Fruit fly (Drosophila melanogaster) whole organism, embryonic: Measurements from ENCODE around the gene Cka.

Experiments
- Adf1 ChIP-seq: fragments of 200-800 bp; sonication (Bioruptor generic); IDR thresholded peaks from 2 replicates; pipeline ENCODE4 v1.3.6; 2022; ENCODE audit warnings: missing biosample characterization, missing genetic modification characterization
- BEAF-32 ChIP-seq: fragments of 200-800 bp; sonication (Bioruptor generic); optimal IDR thresholded peaks from 3 replicates; lab custom pipeline; 2017; ENCODE audit warnings: missing biosample characterization, missing genetic modification characterization, mild to moderate bottlenecking, moderate library complexity, missing genetic modification reagents
- CG10543 ChIP-seq: fragments of 200-800 bp; sonication (Bioruptor generic); optimal IDR thresholded peaks from 3 replicates; lab custom pipeline; 2017; ENCODE audit warnings: missing biosample characterization, mild to moderate bottlenecking, missing genetic modification characterization, moderate library complexity
- CG11247 ChIP-seq: fragments of 200-800 bp; sonication (Bioruptor generic); IDR thresholded peaks from 2 replicates; pipeline ENCODE4 v1.3.6; 2022; ENCODE audit warnings: missing biosample characterization, missing genetic modification characterization
- CG12391 ChIP-seq: fragments of 200-800 bp; sonication (Bioruptor generic); optimal IDR thresholded peaks from 3 replicates; lab custom pipeline; 2018; ENCODE audit warnings: missing biosample characterization, mild to moderate bottlenecking, missing genetic modification characterization, moderate library complexity
- CG12769 ChIP-seq: fragments of 200-800 bp; sonication (Bioruptor generic); optimal IDR thresholded peaks from 2 replicates; lab custom pipeline; 2019; ENCODE audit warnings: missing biosample characterization, mild to moderate bottlenecking, missing genetic modification characterization, moderate library complexity
- CG14965 ChIP-seq: fragments of 200-800 bp; sonication (Bioruptor generic); optimal IDR thresholded peaks from 2 replicates; lab custom pipeline; 2016; ENCODE audit warnings: missing biosample characterization, missing genetic modification characterization, borderline replicate concordance
- CG15073 ChIP-seq: fragments of 200-800 bp; sonication (Bioruptor generic); optimal IDR thresholded peaks from 2 replicates; lab custom pipeline; 2016; ENCODE audit warnings: missing biosample characterization, missing genetic modification characterization
- CG1529 ChIP-seq: fragments of 200-800 bp; sonication (Bioruptor generic); optimal IDR thresholded peaks from 3 replicates; lab custom pipeline; 2018; ENCODE audit warnings: missing biosample characterization, missing genetic modification characterization
- CG15479 ChIP-seq: fragments of 200-800 bp; sonication (Bioruptor generic); optimal IDR thresholded peaks from 3 replicates; lab custom pipeline; 2019; ENCODE audit warnings: missing biosample characterization, mild to moderate bottlenecking, missing genetic modification characterization, moderate library complexity
- CG17829 ChIP-seq: fragments of 200-800 bp; optimal IDR thresholded peaks from 2 replicates; lab custom pipeline; 2019; ENCODE audit warnings: missing biosample characterization, mild to moderate bottlenecking, missing genetic modification characterization, moderate library complexity
- CG31224 ChIP-seq: fragments of 200-800 bp; sonication (Bioruptor generic); IDR thresholded peaks from 2 replicates; pipeline ENCODE4 v1.3.6; 2022; ENCODE audit warnings: missing biosample characterization, missing genetic modification characterization
- CG3163 ChIP-seq: fragments of 200-800 bp; sonication (Bioruptor generic); optimal IDR thresholded peaks from 3 replicates; lab custom pipeline; 2016; ENCODE audit warnings: missing biosample characterization, missing genetic modification characterization
- CG4730 ChIP-seq: fragments of 200-800 bp; sonication (Bioruptor generic); IDR thresholded peaks from 2 replicates; pipeline ENCODE4 v1.3.6; 2022; ENCODE audit warnings: missing biosample characterization, missing genetic modification characterization
- Camta ChIP-seq: fragments of 200-800 bp; sonication (Bioruptor generic); optimal IDR thresholded peaks from 2 replicates; lab custom pipeline; 2016; ENCODE audit warnings: missing biosample characterization, missing genetic modification characterization
- CkIIα-i1 ChIP-seq: fragments of 200-800 bp; sonication (Bioruptor generic); IDR thresholded peaks from 2 replicates; pipeline ENCODE4 v1.3.6; 2022; ENCODE audit warnings: missing biosample characterization, missing genetic modification characterization
- E2f1 ChIP-seq: fragments of 200-800 bp; sonication (Bioruptor generic); IDR thresholded peaks from 2 replicates; pipeline ENCODE4 v1.3.6; 2022; ENCODE audit warnings: missing biosample characterization, missing genetic modification characterization
- ERR ChIP-seq: fragments of 200-800 bp; sonication (Bioruptor generic); optimal IDR thresholded peaks from 2 replicates; lab custom pipeline; 2016; ENCODE audit warnings: missing biosample characterization, missing genetic modification characterization
- HHEX ChIP-seq: fragments of 200-800 bp; sonication (Bioruptor generic); optimal IDR thresholded peaks from 3 replicates; lab custom pipeline; 2017; ENCODE audit warnings: missing biosample characterization, mild to moderate bottlenecking, missing genetic modification characterization, missing genetic modification reagents
- HLH3B ChIP-seq: fragments of 200-800 bp; sonication (Bioruptor generic); IDR thresholded peaks from 2 replicates; pipeline ENCODE4 v1.3.6; 2022; ENCODE audit warnings: missing biosample characterization, missing genetic modification characterization
- HLHmδ ChIP-seq: fragments of 200-800 bp; sonication (Bioruptor generic); optimal IDR thresholded peaks from 2 replicates; lab custom pipeline; 2018; ENCODE audit warnings: missing biosample characterization, mild to moderate bottlenecking, missing genetic modification characterization, moderate library complexity
- Hand ChIP-seq: fragments of 200-800 bp; sonication (Bioruptor generic); optimal IDR thresholded peaks from 2 replicates; lab custom pipeline; 2017; ENCODE audit warnings: mild to moderate bottlenecking, missing biosample characterization, missing genetic modification reagents, missing genetic modification characterization
- HmgZ ChIP-seq: fragments of 200-800 bp; sonication (Bioruptor generic); optimal IDR thresholded peaks from 2 replicates; lab custom pipeline; 2018; ENCODE audit warnings: missing biosample characterization, mild to moderate bottlenecking, missing genetic modification characterization
- Myb ChIP-seq: fragments of 200-800 bp; sonication (Bioruptor generic); optimal IDR thresholded peaks from 2 replicates; lab custom pipeline; 2016; ENCODE audit warnings: missing biosample characterization, missing genetic modification characterization
- NC2β ChIP-seq: fragments of 200-800 bp; sonication (Bioruptor generic); optimal IDR thresholded peaks from 2 replicates; lab custom pipeline; 2016; ENCODE audit warnings: missing biosample characterization, missing genetic modification characterization
- NK7.1 ChIP-seq: fragments of 200-800 bp; sonication (Bioruptor generic); optimal IDR thresholded peaks from 3 replicates; lab custom pipeline; 2016; ENCODE audit warnings: missing biosample characterization, missing genetic modification characterization
- Nf-YC ChIP-seq: fragments of 200-800 bp; optimal IDR thresholded peaks from 3 replicates; lab custom pipeline; 2019; ENCODE audit warnings: missing biosample characterization, mild to moderate bottlenecking, missing genetic modification characterization, moderate library complexity
- Opbp ChIP-seq: fragments of 200-800 bp; sonication (Bioruptor generic); IDR thresholded peaks from 3 replicates; pipeline ENCODE4 v1.3.6; 2022; ENCODE audit warnings: missing biosample characterization, missing genetic modification characterization; ENCODE audit not compliant: partially characterized antibody
- Rfx ChIP-seq: fragments of 200-800 bp; sonication (Bioruptor generic); IDR thresholded peaks from 2 replicates; pipeline ENCODE4 v1.3.6; 2022; ENCODE audit warnings: missing biosample characterization, missing genetic modification characterization
- Sin3A ChIP-seq: fragments of >200 bp; optimal IDR thresholded peaks from 2 replicates; lab custom pipeline; 2018
- br ChIP-seq: fragments of >200 bp; optimal IDR thresholded peaks from 2 replicates; lab custom pipeline; 2017
- cg ChIP-seq: fragments of 200-800 bp; sonication (Bioruptor generic); optimal IDR thresholded peaks from 3 replicates; lab custom pipeline; 2019; ENCODE audit warnings: missing biosample characterization, mild to moderate bottlenecking, missing genetic modification characterization, moderate library complexity
- chm ChIP-seq: fragments of 200-800 bp; sonication (Bioruptor generic); IDR thresholded peaks from 2 replicates; pipeline ENCODE4 v1.3.6; 2022; ENCODE audit warnings: missing biosample characterization, missing genetic modification characterization
- chn ChIP-seq: fragments of 200-800 bp; sonication (Bioruptor generic); optimal IDR thresholded peaks from 2 replicates; lab custom pipeline; 2016; ENCODE audit warnings: missing biosample characterization, missing genetic modification characterization
- esg ChIP-seq: fragments of 200-800 bp; sonication (Bioruptor generic); conservative IDR thresholded peaks from 2 replicates; pipeline ENCODE4 v1.3.6; 2022; ENCODE audit warnings: missing biosample characterization, missing genetic modification characterization
- ewg ChIP-seq: fragments of 200-800 bp; sonication (Bioruptor generic); optimal IDR thresholded peaks from 3 replicates; lab custom pipeline; 2017; ENCODE audit warnings: mild to moderate bottlenecking, missing biosample characterization, missing genetic modification reagents, missing genetic modification characterization
- fd3F ChIP-seq: fragments of 200-800 bp; sonication (Bioruptor generic); optimal IDR thresholded peaks from 2 replicates; lab custom pipeline; 2018; ENCODE audit warnings: missing biosample characterization, mild to moderate bottlenecking, missing genetic modification characterization, moderate library complexity
- grn ChIP-seq: fragments of 200-800 bp; sonication (Bioruptor generic); optimal IDR thresholded peaks from 3 replicates; lab custom pipeline; 2017; ENCODE audit warnings: missing biosample characterization, missing genetic modification characterization
- jumu ChIP-seq: fragments of 200-800 bp; sonication (Bioruptor generic); optimal IDR thresholded peaks from 3 replicates; lab custom pipeline; 2016; ENCODE audit warnings: missing biosample characterization, missing genetic modification characterization
- kah ChIP-seq: fragments of 200-800 bp; sonication (Bioruptor generic); optimal IDR thresholded peaks from 2 replicates; lab custom pipeline; 2018; ENCODE audit warnings: missing biosample characterization, mild to moderate bottlenecking, missing genetic modification characterization
- lov ChIP-seq, 2 experiments: fragments of 200-800 bp in 1 of 2; fragments of >200 bp in 1 of 2; sonication (Bioruptor generic) in 1 of 2; IDR thresholded peaks in 1 of 2; optimal IDR thresholded peaks in 1 of 2; 2 replicates in 1 of 2; 3 replicates in 1 of 2; pipeline versions ENCODE4 v1.3.6 to Lab custom; 2017 to 2022; ENCODE audit warnings: missing biosample characterization in 1 of 2, missing genetic modification characterization in 1 of 2
- p53 ChIP-seq: fragments of 200-800 bp; sonication (Bioruptor generic); optimal IDR thresholded peaks from 2 replicates; lab custom pipeline; 2016; ENCODE audit warnings: missing biosample characterization, missing genetic modification characterization
- pfk ChIP-seq: fragments of 200-800 bp; sonication (Bioruptor generic); optimal IDR thresholded peaks from 2 replicates; lab custom pipeline; 2018; ENCODE audit warnings: missing biosample characterization, mild to moderate bottlenecking, missing genetic modification characterization, moderate library complexity
- scrt ChIP-seq: fragments of 200-800 bp; sonication (Bioruptor generic); optimal IDR thresholded peaks from 2 replicates; lab custom pipeline; 2018; ENCODE audit warnings: missing biosample characterization, mild to moderate bottlenecking, missing genetic modification characterization, moderate library complexity
- slou ChIP-seq: fragments of 200-800 bp; sonication (Bioruptor generic); optimal IDR thresholded peaks from 3 replicates; lab custom pipeline; 2016; ENCODE audit warnings: missing biosample characterization, missing genetic modification characterization
- tna ChIP-seq: fragments of 200-800 bp; sonication (Bioruptor generic); IDR thresholded peaks from 2 replicates; pipeline ENCODE4 v1.3.6; 2022; ENCODE audit warnings: missing biosample characterization, missing genetic modification characterization; ENCODE audit not compliant: partially characterized antibody
- unc-4 ChIP-seq: fragments of 200-800 bp; sonication (Bioruptor generic); IDR thresholded peaks from 2 replicates; pipeline ENCODE4 v1.3.6; 2022; ENCODE audit warnings: missing biosample characterization, missing genetic modification characterization; ENCODE audit not compliant: partially characterized antibody
- unpg ChIP-seq: fragments of 200-800 bp; sonication (Bioruptor generic); optimal IDR thresholded peaks from 3 replicates; lab custom pipeline; 2018; ENCODE audit warnings: missing biosample characterization, mild to moderate bottlenecking, missing genetic modification characterization, moderate library complexity
- zf30C ChIP-seq: fragments of 200-800 bp; sonication (Bioruptor generic); optimal IDR thresholded peaks from 3 replicates; lab custom pipeline; 2018; ENCODE audit warnings: missing biosample characterization, mild to moderate bottlenecking, missing genetic modification characterization

Gene Cka

DNA sequence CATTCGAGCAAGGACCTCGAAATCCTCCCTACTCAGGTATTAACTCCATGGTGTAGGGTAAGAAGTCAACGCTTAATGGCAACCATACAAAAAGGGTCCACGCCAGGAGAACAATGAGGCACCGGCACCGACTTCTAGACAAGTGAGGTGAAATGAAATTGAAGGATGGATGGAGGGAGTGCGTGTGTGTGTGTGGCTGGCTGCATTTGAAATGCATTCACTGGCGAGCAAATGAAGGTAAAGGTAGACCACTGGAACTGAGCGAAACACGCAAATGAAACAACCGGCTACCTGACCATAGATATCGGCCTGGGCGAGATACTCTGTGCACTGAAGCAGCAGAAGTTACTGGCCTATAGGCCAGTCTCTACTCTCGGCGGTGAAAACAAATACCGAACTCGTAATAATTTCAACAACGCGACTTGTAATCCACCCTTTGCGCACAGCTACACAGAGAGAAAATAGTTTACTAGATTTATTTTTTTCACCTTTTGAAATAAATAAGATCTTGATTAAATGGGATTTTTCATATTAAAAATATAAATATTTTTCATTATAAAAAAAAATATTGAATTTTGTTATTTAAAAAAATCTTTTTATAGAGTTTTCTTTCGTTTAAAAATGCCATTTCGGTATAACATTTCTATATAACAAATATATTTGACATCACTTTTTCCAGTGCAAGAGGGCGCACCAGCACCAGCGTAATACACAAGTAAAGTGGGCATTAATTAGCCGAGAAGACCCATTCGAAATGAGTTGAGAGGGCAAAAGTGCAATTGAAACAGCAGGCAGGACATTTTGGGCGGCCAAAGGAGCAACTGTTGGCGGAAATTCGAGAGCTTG, 51.3 kb downstream of the Cka start (continued):
- TF ChIP-seq CG12769, result no peak
- no peak for TF ChIP-seq p53 (GFP tag; lab: Kevin White, UChicago)
- TF ChIP-seq br, result no peak
- no peak for TF ChIP-seq scrt (GFP tag; lab: Kevin White, UChicago)
- no peak for TF ChIP-seq tna (GFP tag; lab: Robert Waterston, UW)
- TF ChIP-seq CG12391 (tag; lab: Kevin White, UChicago), result peak; percentile 91
- peak; percentile 7 for TF ChIP-seq slou (GFP tag; lab: Kevin White, UChicago)
- peak; percentile 55; the same call in 1 of the 2 replicates for TF ChIP-seq Adf1
- TF ChIP-seq NK7.1, result no peak
- TF ChIP-seq jumu (GFP tag; lab: Kevin White, UChicago), result no peak
- no peak for TF ChIP-seq CG31224
- TF ChIP-seq CG10543 (GFP tag; lab: Kevin White, UChicago), result peak; percentile 58
- peak; percentile 26 for TF ChIP-seq chn (GFP tag; lab: Kevin White, UChicago)
- peak; percentile 70 for TF ChIP-seq pfk
- TF ChIP-seq CkIIα-i1, result no peak
- TF ChIP-seq NC2β (GFP tag; lab: Kevin White, UChicago), result peak; percentile 44
- no peak for TF ChIP-seq Opbp (GFP tag; lab: Robert Waterston, UW)
- no peak for TF ChIP-seq unc-4 (GFP tag; lab: Robert Waterston, UW)
- no peak for TF ChIP-seq Sin3A
- TF ChIP-seq kah (GFP tag; lab: Kevin White, UChicago), result no peak
- TF ChIP-seq CG15073 (GFP tag; lab: Kevin White, UChicago), result no peak
- peak; percentile 53 for TF ChIP-seq HmgZ (tag; lab: Kevin White, UChicago)
- TF ChIP-seq lov (optimal IDR thresholded peaks at IDR 0.05; lab: Kevin White, UChicago), result no peak
- no peak for TF ChIP-seq lov (GFP tag; IDR thresholded peaks at IDR 0.05; lab: Robert Waterston, UW)
- peak; percentile 71 for TF ChIP-seq CG1529
- TF ChIP-seq esg, result peak; percentile 87
- TF ChIP-seq CG11247 (GFP tag; lab: Robert Waterston, UW), result peak; percentile 68
- peak; percentile 13 for TF ChIP-seq Camta (GFP tag; lab: Kevin White, UChicago)
- peak; percentile 79 for TF ChIP-seq Rfx (GFP tag; lab: Robert Waterston, UW)
- TF ChIP-seq fd3F (GFP tag; lab: Kevin White, UChicago), result peak; percentile 72
- no peak for TF ChIP-seq CG3163 (GFP tag; lab: Kevin White, UChicago)
- no peak for TF ChIP-seq Myb (GFP tag; lab: Kevin White, UChicago)
- TF ChIP-seq grn, result no peak
- no peak for TF ChIP-seq BEAF-32 (GFP tag; lab: Kevin White, UChicago)
- TF ChIP-seq zf30C (GFP tag; lab: Kevin White, UChicago), result peak; percentile 95
- peak; percentile 49 for TF ChIP-seq Nf-YC (tag; lab: Kevin White, UChicago)
- TF ChIP-seq HLHmδ (GFP tag; lab: Kevin White, UChicago), result no peak
- TF ChIP-seq Hand (GFP tag; lab: Kevin White, UChicago), result peak; percentile 63
- no peak for TF ChIP-seq CG14965 (GFP tag; lab: Kevin White, UChicago)
- no peak for TF ChIP-seq cg (GFP tag; lab: Kevin White, UChicago)
- peak; percentile 90; the same call in 1 of the 2 replicates for TF ChIP-seq HLH3B
- TF ChIP-seq ewg (GFP tag; lab: Kevin White, UChicago), result peak; percentile 76
- TF ChIP-seq ERR (GFP tag; lab: Kevin White, UChicago), result no peak
- TF ChIP-seq unpg, result peak; percentile 80
- TF ChIP-seq CG15479 (GFP tag; lab: Kevin White, UChicago), result peak; percentile 97
- no peak for TF ChIP-seq CG4730 (GFP tag; lab: Robert Waterston, UW)
- TF ChIP-seq chm, result 0 out of 2 replicates have a peak, but pooled peaks have one; percentile 5
- peak; percentile 63 for TF ChIP-seq HHEX (GFP tag; lab: Kevin White, UChicago)
- TF ChIP-seq E2f1, result no peak
- peak; percentile 90 for TF ChIP-seq CG17829 (tag; lab: Kevin White, UChicago)
